Worm (Caenorhabditis elegans) whole organism, young adult: Measurements from ENCODE around the gene let-721.

Experiments used
- C17E4.6 ChIP-seq: fragments of 200-800 bp; sonication (Bioruptor generic); IDR thresholded peaks from 2 replicates; pipeline ENCODE4 v1.3.6; 2022; ENCODE audit warnings: missing genetic modification reagents, missing genetic modification characterization, missing compliant biosample characterization
- T26A5.8 ChIP-seq: sonication (generic microtip); optimal IDR thresholded peaks from 2 replicates; lab custom pipeline; 2016; ENCODE audit warnings: missing genetic modification characterization, missing compliant biosample characterization
- Y53F4B.3 ChIP-seq: fragments of 200-800 bp; sonication (Bioruptor generic); IDR thresholded peaks from 2 replicates; pipeline ENCODE4 v1.3.6; 2022; ENCODE audit warnings: missing genetic modification reagents, missing genetic modification characterization, missing compliant biosample characterization
- Y79H2A.3 ChIP-seq: fragments of 200-800 bp; sonication (Bioruptor generic); conservative IDR thresholded peaks from 2 replicates; pipeline ENCODE4 v1.3.6; 2022; ENCODE audit warnings: missing genetic modification reagents, missing genetic modification characterization, missing compliant biosample characterization
- Y95B8A.8 ChIP-seq: fragments of 200-800 bp; sonication (Bioruptor generic); IDR thresholded peaks from 2 replicates; pipeline ENCODE4 v1.3.6; 2022; ENCODE audit warnings: missing genetic modification reagents, missing genetic modification characterization, missing compliant biosample characterization
- ZK185.1 ChIP-seq: sonication (generic microtip); optimal IDR thresholded peaks from 2 replicates; lab custom pipeline; 2016; ENCODE audit warnings: mild to moderate bottlenecking, missing genetic modification characterization, missing compliant biosample characterization; ENCODE audit not compliant: poor library complexity, severe bottlenecking
- akir-1 ChIP-seq: fragments of 200-800 bp; sonication (Bioruptor generic); optimal IDR thresholded peaks from 2 replicates; lab custom pipeline; 2018; ENCODE audit warnings: mild to moderate bottlenecking, missing genetic modification characterization, moderate library complexity, missing compliant biosample characterization
- ama-1 ChIP-seq, 3 experiments: fragments of 150-350 bp in 1 of 3; sonication (generic microtip) in 2 of 3; optimal IDR thresholded peaks; 2 replicates each; lab custom pipeline; 2014 to 2018; ENCODE audit warnings: missing biosample characterization in 2 of 3, missing genetic modification characterization in 2 of 3, missing genetic modification reagents in 2 of 3
- athp-1 ChIP-seq: sonication (generic microtip); optimal IDR thresholded peaks from 2 replicates; lab custom pipeline; 2017; ENCODE audit warnings: mild to moderate bottlenecking, missing genetic modification characterization, missing compliant biosample characterization
- attf-3 ChIP-seq: fragments of 200-800 bp; sonication (Bioruptor generic); conservative IDR thresholded peaks from 2 replicates; pipeline ENCODE4 v1.3.6; 2022; ENCODE audit warnings: missing genetic modification reagents, missing genetic modification characterization, missing compliant biosample characterization
- attf-5 ChIP-seq: fragments of 200-800 bp; sonication (Bioruptor generic); optimal IDR thresholded peaks from 2 replicates; lab custom pipeline; 2018; ENCODE audit warnings: mild to moderate bottlenecking, missing genetic modification characterization, missing compliant biosample characterization
- cebp-1 ChIP-seq, 2 experiments: fragments of 200-800 bp in 1 of 2; sonication (Bioruptor generic) in 1 of 2; sonication (generic microtip) in 1 of 2; IDR thresholded peaks in 1 of 2; optimal IDR thresholded peaks in 1 of 2; 2 replicates each; pipeline versions ENCODE4 v1.3.6 to Lab custom; 2017 to 2022; ENCODE audit warnings: missing compliant biosample characterization in 2 of 2, missing genetic modification characterization in 2 of 2, mild to moderate bottlenecking in 1 of 2, missing genetic modification reagents in 1 of 2, moderate library complexity in 1 of 2
- ceh-40 ChIP-seq: fragments of 200-800 bp; sonication (Bioruptor generic); IDR thresholded peaks from 2 replicates; pipeline ENCODE4 v1.3.6; 2022; ENCODE audit warnings: missing genetic modification characterization, missing compliant biosample characterization
- ceh-79 ChIP-seq: sonication (generic microtip); optimal IDR thresholded peaks from 2 replicates; lab custom pipeline; 2017; ENCODE audit warnings: mild to moderate bottlenecking, missing genetic modification characterization, missing compliant biosample characterization
- dpl-1 ChIP-seq: fragments of 150-350 bp; optimal IDR thresholded peaks from 2 replicates; lab custom pipeline; 2014; ENCODE audit warnings: missing biosample characterization, missing genetic modification reagents, missing genetic modification characterization
- egrh-3 ChIP-seq: fragments of 200-800 bp; sonication (Bioruptor generic); IDR thresholded peaks from 2 replicates; pipeline ENCODE4 v1.3.6; 2022; ENCODE audit warnings: missing genetic modification reagents, missing genetic modification characterization, missing compliant biosample characterization
- hlh-26 ChIP-seq: fragments of 200-800 bp; sonication (Bioruptor generic); conservative IDR thresholded peaks from 2 replicates; pipeline ENCODE4 v1.3.6; 2022; ENCODE audit warnings: missing genetic modification reagents, missing genetic modification characterization, missing compliant biosample characterization
- hmg-1.2 ChIP-seq: fragments of 200-800 bp; sonication (Bioruptor generic); IDR thresholded peaks from 2 replicates; pipeline ENCODE4 v1.3.6; 2022; ENCODE audit warnings: missing genetic modification reagents, missing genetic modification characterization, missing compliant biosample characterization
- hmg-20 ChIP-seq: fragments of 200-800 bp; sonication (Bioruptor generic); IDR thresholded peaks from 2 replicates; pipeline ENCODE4 v1.3.6; 2022; ENCODE audit warnings: missing genetic modification reagents, missing genetic modification characterization, missing compliant biosample characterization
- hrde-1 ChIP-seq: sonication (generic microtip); optimal IDR thresholded peaks from 2 replicates; lab custom pipeline; 2016; ENCODE audit warnings: missing genetic modification characterization, mild to moderate bottlenecking, missing compliant biosample characterization, moderate library complexity, missing genotype, missing genetic modification reagents, borderline replicate concordance
- let-526 ChIP-seq: fragments of 200-800 bp; sonication (Bioruptor generic); IDR thresholded peaks from 2 replicates; pipeline ENCODE4 v1.3.6; 2022; ENCODE audit warnings: missing genetic modification reagents, missing genetic modification characterization, missing compliant biosample characterization
- lin-26 ChIP-seq: fragments of 200-800 bp; sonication (Bioruptor generic); IDR thresholded peaks from 2 replicates; pipeline ENCODE4 v1.3.6; 2022; ENCODE audit warnings: missing genetic modification reagents, missing genetic modification characterization, missing compliant biosample characterization
- lin-40 ChIP-seq: sonication (generic microtip); optimal IDR thresholded peaks from 2 replicates; lab custom pipeline; 2016; ENCODE audit warnings: missing genetic modification characterization, mild to moderate bottlenecking, missing compliant biosample characterization, missing genotype, missing genetic modification reagents
- lin-54 ChIP-seq: fragments of 200-800 bp; sonication (Bioruptor generic); optimal IDR thresholded peaks from 2 replicates; lab custom pipeline; 2018; ENCODE audit warnings: mild to moderate bottlenecking, missing genetic modification characterization, missing compliant biosample characterization
- madf-6 ChIP-seq: fragments of 200-800 bp; sonication (Bioruptor generic); IDR thresholded peaks from 2 replicates; pipeline ENCODE4 v1.3.6; 2022; ENCODE audit warnings: missing genetic modification reagents, missing genetic modification characterization, missing compliant biosample characterization
- mes-4 ChIP-seq: sonication (generic microtip); optimal IDR thresholded peaks from 2 replicates; lab custom pipeline; 2016; ENCODE audit warnings: missing genotype, missing genetic modification characterization, missing compliant biosample characterization
- nfya-2 ChIP-seq: fragments of 200-800 bp; sonication (Bioruptor generic); IDR thresholded peaks from 2 replicates; pipeline ENCODE4 v1.3.6; 2022; ENCODE audit warnings: missing genetic modification reagents, missing genetic modification characterization, missing compliant biosample characterization
- rcor-1 ChIP-seq: fragments of 200-800 bp; sonication (Bioruptor generic); IDR thresholded peaks from 2 replicates; pipeline ENCODE4 v1.3.6; 2022; ENCODE audit warnings: missing genetic modification reagents, missing genetic modification characterization, missing compliant biosample characterization
- rpc-1 ChIP-seq, 2 experiments: fragments of 150-350 bp in 1 of 2; sonication (generic microtip) in 1 of 2; optimal IDR thresholded peaks; 2 replicates each; lab custom pipeline; 2014 to 2018; ENCODE audit warnings: missing biosample characterization in 1 of 2, missing genetic modification characterization in 1 of 2, missing genetic modification reagents in 1 of 2, missing genotype in 1 of 2
- snpc-1.1 ChIP-seq: sonication (generic microtip); optimal IDR thresholded peaks from 2 replicates; lab custom pipeline; 2017; ENCODE audit warnings: missing genetic modification characterization, mild to moderate bottlenecking, missing compliant biosample characterization, antibody characterized with exemption, moderate library complexity, missing genotype, missing genetic modification reagents; ENCODE audit not compliant: insufficient read depth
- snpc-4 ChIP-seq, 5 experiments: fragments of 150-350 bp in 1 of 5; sonication (generic microtip) in 4 of 5; optimal IDR thresholded peaks; 2 replicates each; lab custom pipeline; 2014 to 2018; ENCODE audit warnings: missing genetic modification characterization in 5 of 5, missing biosample characterization in 3 of 5, antibody characterized with exemption in 2 of 5, mild to moderate bottlenecking in 2 of 5, missing compliant biosample characterization in 2 of 5, missing genotype in 2 of 5, moderate library complexity in 2 of 5, missing genetic modification reagents in 1 of 5
- sptf-2 ChIP-seq: fragments of 200-800 bp; sonication (Bioruptor generic); optimal IDR thresholded peaks from 2 replicates; lab custom pipeline; 2018; ENCODE audit warnings: mild to moderate bottlenecking, missing genetic modification characterization, missing compliant biosample characterization
- tbx-9 ChIP-seq: sonication (generic microtip); optimal IDR thresholded peaks from 2 replicates; lab custom pipeline; 2016; ENCODE audit warnings: borderline replicate concordance, missing genetic modification characterization, inconsistent platforms, missing compliant biosample characterization
- zim-3 ChIP-seq: sonication (generic microtip); optimal IDR thresholded peaks from 2 replicates; lab custom pipeline; 2017; ENCODE audit warnings: mild to moderate bottlenecking, missing genetic modification characterization, moderate library complexity, missing compliant biosample characterization
- ztf-25 ChIP-seq: fragments of 200-800 bp; sonication (Bioruptor generic); IDR thresholded peaks from 2 replicates; pipeline ENCODE4 v1.3.6; 2022; ENCODE audit warnings: missing genetic modification reagents, missing genetic modification characterization, missing compliant biosample characterization

Gene let-721

DNA sequence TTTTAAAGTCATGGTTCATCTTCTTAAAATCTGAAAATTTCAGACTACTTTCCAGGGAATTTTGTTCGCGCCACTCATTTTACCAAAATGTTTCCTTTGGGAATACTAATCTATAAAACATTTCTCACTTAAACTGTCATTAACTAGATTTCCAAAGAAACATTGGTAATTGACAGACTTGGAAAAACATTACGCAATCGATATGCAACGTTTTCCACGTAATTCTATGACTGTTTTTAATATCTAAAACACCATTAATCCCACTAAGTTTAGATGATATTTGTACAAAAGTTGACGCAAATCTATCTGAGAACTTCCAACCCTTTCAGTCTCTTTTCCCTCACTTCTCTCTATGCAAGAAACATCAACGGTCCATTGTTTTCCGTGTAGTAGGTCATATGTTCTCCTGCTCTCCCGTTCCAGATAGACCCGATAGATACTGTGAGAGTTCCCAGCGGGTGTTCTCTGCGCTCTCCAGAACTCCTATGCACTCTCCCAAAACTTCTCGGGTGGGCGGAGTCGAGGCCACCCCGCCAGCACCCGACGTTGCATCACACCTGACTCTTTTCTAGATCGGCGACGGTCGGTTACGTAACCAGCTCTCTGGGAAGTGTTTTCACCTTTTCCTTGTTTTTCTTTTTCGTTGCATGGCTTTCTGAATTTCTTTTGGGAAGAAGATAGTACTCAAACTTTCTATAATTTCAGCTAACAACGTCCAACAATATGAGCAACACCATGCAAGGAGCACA lies 31.7 kb upstream of the let-721 start, which contains the start of gene zip-8:
TSS of gene zip-8 (plus strand) at position 700 of the 749 bp plus-strand sequence.
- TF ChIP-seq lin-40 (no peak), ama-1 (optimal IDR thresholded peaks at IDR 0.05; lab: Kevin White, UChicago) (no peak), ama-1 (GFP tag; optimal IDR thresholded peaks at IDR 0.05; lab: Kevin White, UChicago) (no peak), snpc-1.1 (tag; lab: Kevin White, UChicago) (no peak), let-526 (GFP tag; lab: Robert Waterston, UW) (no peak), akir-1 (no peak), Y95B8A.8 (GFP tag; lab: Robert Waterston, UW) (no peak), nfya-2 (GFP tag; lab: Robert Waterston, UW) (no peak), C17E4.6 (no peak), ceh-79 (tag; lab: Kevin White, UChicago) (no peak), dpl-1 (GFP tag; lab: Kevin White, UChicago) (no peak)

DNA sequence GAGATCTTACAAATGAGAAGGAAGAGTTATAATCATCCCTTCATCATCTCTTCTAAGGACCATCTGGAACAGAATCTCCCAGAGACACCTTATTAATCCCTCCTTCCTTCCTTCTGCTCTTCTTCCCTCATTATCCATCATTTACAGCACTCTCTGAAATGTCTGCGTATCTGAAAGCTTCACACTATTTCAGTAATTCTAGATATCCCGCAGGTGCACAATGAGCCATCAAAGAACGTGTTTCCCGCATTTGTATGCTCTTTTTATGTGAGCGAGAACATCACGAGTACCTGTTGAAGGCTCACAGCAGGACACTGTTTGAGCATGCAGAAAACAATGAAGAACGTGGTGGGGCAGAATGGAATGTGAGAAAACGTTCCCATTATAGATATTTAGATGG lies 29.7 kb upstream of the let-721 start:
- TF ChIP-seq Y79H2A.3 (GFP tag; lab: Robert Waterston, UW) (no peak), ceh-79 (tag; lab: Kevin White, UChicago) (no peak), tbx-9 (no peak), hlh-26 (GFP tag; lab: Robert Waterston, UW) (no peak), zim-3 (tag; lab: Kevin White, UChicago) (no peak), athp-1 (tag; lab: Kevin White, UChicago) (no peak), attf-5 (GFP tag; lab: Kevin White, UChicago) (no peak), ceh-40 (GFP tag; lab: Robert Waterston, UW) (no peak), cebp-1 (GFP tag; IDR thresholded peaks at IDR 0.05; lab: Robert Waterston, UW) (no peak), cebp-1 (tag; optimal IDR thresholded peaks at IDR 0.05; lab: Kevin White, UChicago) (no peak), lin-54 (GFP tag; lab: Kevin White, UChicago) (no peak)

DNA sequence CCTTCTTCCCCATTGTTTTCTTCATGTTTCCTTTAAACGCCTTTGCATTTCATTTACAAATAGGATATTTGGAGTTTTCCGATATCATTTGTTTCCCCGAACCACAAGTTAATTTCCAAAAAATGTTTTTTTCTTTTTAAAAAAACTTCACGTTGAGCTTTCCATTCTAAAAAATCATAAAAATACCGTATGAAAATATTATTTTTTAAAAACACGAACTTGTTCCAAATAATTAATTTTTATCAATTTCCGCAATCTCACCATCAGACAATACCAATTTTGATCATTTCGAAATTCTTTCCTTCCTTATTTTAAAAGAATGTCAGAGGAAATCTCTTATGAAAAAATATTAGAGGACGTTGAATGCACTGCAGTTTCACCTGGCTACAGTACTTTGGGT lies 24.7 kb upstream of the let-721 start, which contains the start of gene wht-6:
TSS of gene wht-6 (plus strand) at position 301 of the 400 bp plus-strand sequence.
- TF ChIP-seq hrde-1 (peak; percentile 27), snpc-4 (GFP tag; optimal IDR thresholded peaks at IDR 0.05; lab: Kevin White, UChicago) (no peak), snpc-4 (tag; optimal IDR thresholded peaks at IDR 0.05; lab: Kevin White, UChicago) (no peak)

DNA sequence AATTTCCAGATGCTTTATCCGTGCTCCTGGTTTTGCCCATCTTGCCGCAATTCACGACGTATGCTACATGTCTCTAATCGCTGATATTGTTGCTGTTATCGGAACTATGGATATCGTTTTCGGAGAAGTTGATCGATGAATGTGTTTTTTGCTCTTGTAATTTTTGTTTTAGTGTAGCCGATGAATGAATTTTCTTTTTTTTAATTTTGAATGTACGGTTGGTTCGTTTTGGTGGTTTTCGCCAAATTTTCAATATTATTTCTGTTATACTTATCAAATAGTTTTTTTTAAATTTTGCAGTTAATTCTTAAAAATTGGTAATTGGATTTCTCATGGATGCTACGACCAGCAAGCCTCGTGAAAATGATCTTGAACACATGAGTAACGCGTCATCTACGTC lies 20.3 kb upstream of the let-721 start, which contains the start of gene T26A5.2:
TSS of gene T26A5.2 (plus strand) at position 301 of the 400 bp plus-strand sequence.
- TF ChIP-seq ztf-25 (GFP tag; lab: Robert Waterston, UW) (no peak), sptf-2 (GFP tag; lab: Kevin White, UChicago) (no peak), Y53F4B.3 (GFP tag; lab: Robert Waterston, UW) (no peak), egrh-3 (GFP tag; lab: Robert Waterston, UW) (no peak), ZK185.1 (tag; lab: Kevin White, UChicago) (no peak), madf-6 (GFP tag; lab: Robert Waterston, UW) (no peak), hmg-1.2 (no peak), rcor-1 (GFP tag; lab: Robert Waterston, UW) (no peak), T26A5.8 (no peak), hmg-20 (GFP tag; lab: Robert Waterston, UW) (no peak), mes-4 (tag; lab: Kevin White, UChicago) (no peak), rpc-1 (optimal IDR thresholded peaks at IDR 0.05; lab: Kevin White, UChicago) (no peak), rpc-1 (tag; optimal IDR thresholded peaks at IDR 0.05; lab: Kevin White, UChicago) (no peak), attf-3 (no peak), lin-26 (GFP tag; lab: Robert Waterston, UW) (no peak)
